Fruit fly (Drosophila melanogaster): ENCODE data around the gene CG31093.

dm6 chr3R:25776137-25776536, 14.1 kb downstream of the CG31093 start, which contains the start of gene CG17196:
- TF ChIP-seq btn (GFP tag; optimal IDR thresholded peaks at IDR 0.05): no peak
- no peak for TF ChIP-seq TFAM (GFP tag; optimal IDR thresholded peaks at IDR 0.05)
- no peak for TF ChIP-seq CG32532 (GFP tag; IDR thresholded peaks at IDR 0.05)
- no peak for TF ChIP-seq crc (GFP tag; optimal IDR thresholded peaks at IDR 0.05)
- no peak for TF ChIP-seq aop (GFP tag; IDR thresholded peaks at IDR 0.05)
- no peak for TF ChIP-seq Dip2 (GFP tag; IDR thresholded peaks at IDR 0.05)
